Worm (Caenorhabditis elegans) whole organism, L4/young adult: ENCODE results near the gene F30H5.5.

Experiments
- W03F9.2 ChIP-seq: fragments of 150-350 bp; optimal IDR thresholded peaks from 2 replicates; lab custom pipeline; 2014; ENCODE audit warnings: missing biosample characterization, missing genetic modification characterization
- him-1 ChIP-seq: sonication (generic microtip); optimal IDR thresholded peaks from 2 replicates; lab custom pipeline; 2016; ENCODE audit warnings: missing genotype, missing genetic modification reagents, missing genetic modification characterization, missing compliant biosample characterization

DNA sequence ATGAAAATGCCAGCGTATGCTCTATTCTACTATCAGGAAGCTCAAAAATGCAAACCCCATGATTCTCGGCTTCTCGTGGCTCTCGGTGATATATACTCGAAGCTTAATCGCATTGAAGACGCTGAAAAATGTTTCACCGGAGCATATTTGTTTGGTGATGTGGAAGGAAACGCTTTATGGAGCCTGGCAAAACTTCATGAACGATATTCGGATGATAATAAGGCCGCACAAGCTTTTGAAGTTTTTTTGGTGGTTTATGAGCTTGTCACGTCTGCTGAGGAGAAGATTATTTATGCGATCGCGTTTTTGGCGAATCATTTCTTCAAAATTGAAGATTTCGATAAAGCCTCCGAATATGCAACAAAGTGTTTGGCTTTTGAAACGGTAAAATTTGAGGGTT, 7.3 kb upstream of the F30H5.5 start:
- TF ChIP-seq him-1: no peak
- no peak for TF ChIP-seq W03F9.2 (tag; lab: Kevin White, UChicago)
